Worm (Caenorhabditis elegans) whole organism, L1 larva: ENCODE measurements around the gene clec-160.

Experiments
- C16A3.4 ChIP-seq: fragments of 150-350 bp; optimal IDR thresholded peaks from 2 replicates; lab custom pipeline; 2014; ENCODE audit warnings: missing biosample characterization, missing genetic modification characterization
- alr-1 ChIP-seq: fragments of 200-800 bp; sonication (Bioruptor generic); optimal IDR thresholded peaks from 2 replicates; lab custom pipeline; 2018; ENCODE audit warnings: borderline replicate concordance, mild to moderate bottlenecking, missing genetic modification characterization, missing compliant biosample characterization
- aly-2 ChIP-seq: fragments of 150-350 bp; optimal IDR thresholded peaks from 2 replicates; lab custom pipeline; 2014; ENCODE audit warnings: missing biosample characterization, missing genetic modification characterization
- blmp-1 ChIP-seq: fragments of 150-350 bp; optimal IDR thresholded peaks from 2 replicates; lab custom pipeline; 2014; ENCODE audit warnings: missing biosample characterization, missing genetic modification characterization
- ceh-88 ChIP-seq: fragments of 200-800 bp; sonication (Bioruptor generic); IDR thresholded peaks from 2 replicates; pipeline ENCODE4 v1.3.6; 2022; ENCODE audit warnings: missing genetic modification characterization, missing compliant biosample characterization
- ceh-90 ChIP-seq: sonication (generic microtip); optimal IDR thresholded peaks from 2 replicates; lab custom pipeline; 2016; ENCODE audit warnings: missing genetic modification characterization, missing compliant biosample characterization
- ces-1 ChIP-seq: fragments of 150-350 bp; optimal IDR thresholded peaks from 2 replicates; lab custom pipeline; 2014; ENCODE audit warnings: missing biosample characterization, missing genetic modification reagents, missing genetic modification characterization
- dpl-1 ChIP-seq, 3 experiments: fragments of 150-350 bp in 2 of 3; sonication (generic microtip) in 1 of 3; optimal IDR thresholded peaks; 2 replicates each; lab custom pipeline; 2014 to 2017; ENCODE audit warnings: missing biosample characterization in 3 of 3, missing genetic modification characterization in 3 of 3, missing genetic modification reagents in 3 of 3
- dsc-1 ChIP-seq: sonication (generic microtip); optimal IDR thresholded peaks from 2 replicates; lab custom pipeline; 2016; ENCODE audit warnings: mild to moderate bottlenecking, missing genetic modification characterization, missing compliant biosample characterization
- efl-1 ChIP-seq, 4 experiments: fragments of 150-350 bp; optimal IDR thresholded peaks in 3 of 4; peaks in 1 of 4; 1 replicate in 1 of 4; 2 replicates in 3 of 4; lab custom pipeline; 2014; ENCODE audit warnings: missing biosample characterization in 2 of 4, missing genetic modification characterization in 2 of 4, missing genetic modification reagents in 2 of 4
- efl-3 ChIP-seq: fragments of 200-800 bp; sonication (Bioruptor generic); optimal IDR thresholded peaks from 2 replicates; lab custom pipeline; 2018; ENCODE audit warnings: mild to moderate bottlenecking, missing genetic modification characterization, missing compliant biosample characterization
- egl-13 ChIP-seq: sonication (generic microtip); optimal IDR thresholded peaks from 2 replicates; lab custom pipeline; 2016; ENCODE audit warnings: missing genotype, missing genetic modification reagents, missing genetic modification characterization, missing compliant biosample characterization
- ets-5 ChIP-seq: fragments of 200-800 bp; sonication (Bioruptor generic); IDR thresholded peaks from 2 replicates; pipeline ENCODE4 v1.3.6; 2022; ENCODE audit warnings: missing genetic modification characterization, missing compliant biosample characterization
- fkh-8 ChIP-seq: sonication (generic microtip); optimal IDR thresholded peaks from 2 replicates; lab custom pipeline; 2016; ENCODE audit warnings: mild to moderate bottlenecking, missing genetic modification characterization, missing compliant biosample characterization
- fos-1 ChIP-seq: fragments of 150-350 bp; optimal IDR thresholded peaks from 2 replicates; lab custom pipeline; 2014; ENCODE audit warnings: missing biosample characterization, missing genetic modification characterization
- hlh-4 ChIP-seq: sonication (generic microtip); optimal IDR thresholded peaks from 2 replicates; lab custom pipeline; 2016; ENCODE audit warnings: mild to moderate bottlenecking, missing genetic modification characterization, missing compliant biosample characterization
- irx-1 ChIP-seq: sonication (generic microtip); optimal IDR thresholded peaks from 2 replicates; lab custom pipeline; 2016; ENCODE audit warnings: missing genetic modification characterization, missing compliant biosample characterization
- lin-15B ChIP-seq: fragments of 150-350 bp; sonication (generic microtip); optimal IDR thresholded peaks from 3 replicates; lab custom pipeline; 2014; ENCODE audit warnings: missing biosample characterization, missing genetic modification characterization
- lin-35 ChIP-seq, 2 experiments: fragments of 150-350 bp; optimal IDR thresholded peaks; 2 replicates each; lab custom pipeline; 2014; ENCODE audit warnings: missing biosample characterization in 2 of 2, missing genetic modification characterization in 2 of 2, missing genetic modification reagents in 2 of 2
- lin-39 ChIP-seq: fragments of 150-350 bp; optimal IDR thresholded peaks from 2 replicates; lab custom pipeline; 2014; ENCODE audit warnings: missing biosample characterization, missing genetic modification reagents, missing genetic modification characterization
- lsy-2 ChIP-seq, 2 experiments: fragments of 150-350 bp; optimal IDR thresholded peaks; 2 replicates each; lab custom pipeline; 2014; ENCODE audit warnings: missing biosample characterization in 2 of 2, missing genetic modification characterization in 2 of 2
- mab-9 ChIP-seq: fragments of 200-800 bp; sonication (Bioruptor generic); IDR thresholded peaks from 2 replicates; pipeline ENCODE4 v1.3.6; 2022; ENCODE audit warnings: missing genetic modification reagents, missing genetic modification characterization, missing compliant biosample characterization
- mdl-1 ChIP-seq, 2 experiments: fragments of 150-350 bp; optimal IDR thresholded peaks; 2 replicates each; lab custom pipeline; 2014 to 2017; ENCODE audit warnings: missing biosample characterization in 2 of 2, missing genetic modification characterization in 2 of 2, inconsistent platforms in 1 of 2
- nhr-11 ChIP-seq: fragments of 150-350 bp; optimal IDR thresholded peaks from 2 replicates; lab custom pipeline; 2014; ENCODE audit warnings: missing biosample characterization, missing genetic modification characterization
- nhr-12 ChIP-seq: sonication (generic microtip); optimal IDR thresholded peaks from 2 replicates; lab custom pipeline; 2017; ENCODE audit warnings: missing biosample characterization, missing genetic modification characterization
- nhr-19 ChIP-seq: fragments of 200-800 bp; sonication (Bioruptor generic); conservative IDR thresholded peaks from 2 replicates; pipeline ENCODE4 v1.3.6; 2022; ENCODE audit warnings: missing genetic modification characterization, missing compliant biosample characterization
- nhr-237 ChIP-seq: fragments of 150-350 bp; optimal IDR thresholded peaks from 2 replicates; lab custom pipeline; 2014; ENCODE audit warnings: missing biosample characterization, missing genetic modification characterization
- nhr-28 ChIP-seq: fragments of 150-350 bp; optimal IDR thresholded peaks from 2 replicates; lab custom pipeline; 2014; ENCODE audit warnings: missing biosample characterization, missing genetic modification characterization
- nhr-47 ChIP-seq: sonication (generic microtip); optimal IDR thresholded peaks from 2 replicates; lab custom pipeline; 2016; ENCODE audit warnings: mild to moderate bottlenecking, missing genetic modification characterization, moderate library complexity, missing compliant biosample characterization
- nhr-71 ChIP-seq: sonication (generic microtip); optimal IDR thresholded peaks from 2 replicates; lab custom pipeline; 2016; ENCODE audit warnings: mild to moderate bottlenecking, missing genetic modification characterization, moderate library complexity, missing compliant biosample characterization
- nhr-77 ChIP-seq: fragments of 150-350 bp; optimal IDR thresholded peaks from 2 replicates; lab custom pipeline; 2014; ENCODE audit warnings: missing biosample characterization, missing genetic modification characterization
- nhr-85 ChIP-seq: sonication (generic microtip); peaks from one replicate; lab custom pipeline; 2016; ENCODE audit warnings: missing genetic modification characterization, inconsistent platforms, missing compliant biosample characterization
- nhr-90 ChIP-seq: sonication (generic microtip); optimal IDR thresholded peaks from 2 replicates; lab custom pipeline; 2016; ENCODE audit warnings: mild to moderate bottlenecking, missing genetic modification characterization, missing compliant biosample characterization; ENCODE audit not compliant: poor library complexity
- pax-3 ChIP-seq: fragments of 200-800 bp; sonication (Bioruptor generic); optimal IDR thresholded peaks from 2 replicates; lab custom pipeline; 2018; ENCODE audit warnings: mild to moderate bottlenecking, missing genetic modification characterization, moderate library complexity, missing compliant biosample characterization
- rnt-1 ChIP-seq: sonication (generic microtip); optimal IDR thresholded peaks from 2 replicates; lab custom pipeline; 2016; ENCODE audit warnings: mild to moderate bottlenecking, missing genetic modification characterization, moderate library complexity, missing compliant biosample characterization
- skn-1 ChIP-seq: fragments of 150-350 bp; optimal IDR thresholded peaks from 2 replicates; lab custom pipeline; 2014; ENCODE audit warnings: missing biosample characterization, missing genetic modification characterization
- snpc-4 ChIP-seq: fragments of 150-350 bp; optimal IDR thresholded peaks from 2 replicates; lab custom pipeline; 2014; ENCODE audit warnings: missing biosample characterization, missing genetic modification characterization
- snu-23 ChIP-seq: sonication (generic microtip); optimal IDR thresholded peaks from 2 replicates; lab custom pipeline; 2016; ENCODE audit warnings: missing genetic modification characterization, missing compliant biosample characterization
- sptf-1 ChIP-seq: fragments of 150-350 bp; optimal IDR thresholded peaks from 2 replicates; lab custom pipeline; 2014; ENCODE audit warnings: missing biosample characterization, missing genetic modification characterization
- unc-86 ChIP-seq: sonication (generic microtip); optimal IDR thresholded peaks from 2 replicates; lab custom pipeline; 2016; ENCODE audit warnings: missing genetic modification characterization, missing compliant biosample characterization
- zag-1 ChIP-seq: fragments of 150-350 bp; optimal IDR thresholded peaks from 2 replicates; lab custom pipeline; 2014; ENCODE audit warnings: missing biosample characterization, missing genetic modification characterization
- ztf-11 ChIP-seq, 2 experiments: sonication (generic microtip); optimal IDR thresholded peaks; 2 replicates each; lab custom pipeline; 2016 to 2017; ENCODE audit warnings: missing genetic modification characterization in 2 of 2, missing biosample characterization in 1 of 2, missing compliant biosample characterization in 1 of 2

clec-160 gene

DNA sequence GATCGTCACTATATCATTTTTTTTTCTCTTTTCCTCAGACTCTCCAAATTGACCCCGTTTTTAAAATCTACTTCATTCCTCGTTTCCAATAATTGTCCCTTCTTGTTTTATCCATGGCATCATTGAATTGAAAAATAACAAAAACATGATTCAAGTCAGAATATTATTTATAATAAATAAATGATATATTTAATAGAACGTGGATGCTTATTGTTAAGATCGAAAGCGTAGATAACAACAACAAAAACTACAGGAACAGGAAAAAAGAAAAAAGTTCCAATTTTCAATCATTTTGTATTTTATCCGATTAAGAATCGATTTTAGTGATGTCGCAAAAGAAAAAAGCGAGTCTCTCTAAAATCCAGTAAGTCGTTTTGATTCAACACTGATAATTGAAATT is 36.6 kb upstream of the clec-160 start, which contains the start of gene F10E9.2:
Gene F10E9.2 (plus strand): TSS at position 301 of the 400 bp plus-strand sequence.
- TF ChIP-seq nhr-12 (tag; lab: Kevin White, UChicago): no peak
- TF ChIP-seq nhr-19: no peak
- TF ChIP-seq lin-39 (tag; lab: Kevin White, UChicago): no peak
- TF ChIP-seq nhr-90 (tag; lab: Kevin White, UChicago): no peak
- no peak for TF ChIP-seq nhr-237 (tag; lab: Kevin White, UChicago)
- no peak for TF ChIP-seq nhr-28 (tag; lab: Kevin White, UChicago)
- no peak for TF ChIP-seq ztf-11 (tag; optimal IDR thresholded peaks at IDR 0.05; lab: Kevin White, UChicago)
- no peak for TF ChIP-seq zag-1
- no peak for TF ChIP-seq unc-86 (tag; lab: Kevin White, UChicago)
- no peak for TF ChIP-seq sptf-1 (tag; lab: Kevin White, UChicago)
- no peak for TF ChIP-seq lin-15B (tag; lab: Kevin White, UChicago)
- no peak for TF ChIP-seq mdl-1 (tag; optimal IDR thresholded peaks at IDR 0.05; lab: Kevin White, UChicago)
- no peak for TF ChIP-seq ces-1
- TF ChIP-seq, all 84 proteins: peak for 0

ce11 chrIII:8310239-8311057 is 34.7 kb upstream of the clec-160 start, which contains the start of gene F10E9.3:
F10E9.3 (plus strand) TSS chrIII:8311007.
- TF ChIP-seq nhr-85 (tag; lab: Kevin White, UChicago) (peak; percentile 78), rnt-1 (peak; percentile 27), aly-2 (tag; lab: Kevin White, UChicago) (no peak), snpc-4 (tag; lab: Kevin White, UChicago) (no peak), snu-23 (GFP tag; lab: Kevin White, UChicago) (peak; percentile 23), lsy-2 (tag; optimal IDR thresholded peaks at IDR 0.05; lab: Kevin White, UChicago) (peak; percentile 80 to 97), lin-35 (GFP tag; optimal IDR thresholded peaks at IDR 0.05; lab: Kevin White, UChicago) (peak; percentile 3 to 72), efl-1 (optimal IDR thresholded peaks at IDR 0.05; lab: Kevin White, UChicago) (peak; percentile 42 to 58), efl-1 (GFP tag; optimal IDR thresholded peaks at IDR 0.05 in 1 of 2; lab: Kevin White, UChicago) (peak; percentile 16 to 86), C16A3.4 (tag; lab: Kevin White, UChicago) (peak; percentile 3), dpl-1 (GFP tag; optimal IDR thresholded peaks at IDR 0.05; lab: Kevin White, UChicago) (peak in 2 of 3 experiments; percentile 36 to 55), skn-1 (tag; lab: Kevin White, UChicago) (peak; percentile 21), blmp-1 (tag; lab: Kevin White, UChicago) (peak; percentile 50), egl-13 (tag; lab: Kevin White, UChicago) (no peak)

DNA sequence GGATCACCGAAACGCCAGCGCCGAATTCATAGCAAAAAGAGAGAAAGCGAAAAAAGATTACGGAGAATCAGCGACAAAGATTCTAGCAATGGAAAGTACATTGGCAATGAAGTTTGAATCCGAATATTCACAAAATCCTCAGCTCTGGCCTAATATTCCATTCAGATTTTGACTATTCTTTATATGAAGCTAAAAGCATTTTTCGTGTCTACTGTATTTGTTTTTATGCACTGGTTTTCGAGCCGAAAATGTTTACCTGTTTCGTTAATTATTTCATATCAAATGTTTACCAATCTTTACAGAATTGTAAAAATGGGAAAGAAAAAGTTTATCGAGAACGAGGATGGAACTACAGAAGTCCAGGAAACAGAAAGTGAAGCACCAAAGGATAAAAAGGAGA is 32.5 kb upstream of the clec-160 start, which contains the start of gene F10E9.4:
Gene F10E9.4 (plus strand): TSS at position 301 of the 400 bp plus-strand sequence.
- no peak for TF ChIP-seq efl-3
- no peak for TF ChIP-seq nhr-47 (tag; lab: Kevin White, UChicago)
- no peak for TF ChIP-seq fos-1 (tag; lab: Kevin White, UChicago)
- no peak for TF ChIP-seq dsc-1
- TF ChIP-seq lin-15B (tag; lab: Kevin White, UChicago): no peak
- no peak for TF ChIP-seq ceh-90 (tag; lab: Kevin White, UChicago)
- no peak for TF ChIP-seq nhr-77 (tag; lab: Kevin White, UChicago)
- TF ChIP-seq hlh-4 (tag; lab: Kevin White, UChicago): no peak
- TF ChIP-seq ceh-88 (GFP tag; lab: Robert Waterston, UW): no peak
- no peak for TF ChIP-seq fkh-8 (tag; lab: Kevin White, UChicago)
- TF ChIP-seq nhr-19: no peak
- TF ChIP-seq mab-9 (GFP tag; lab: Robert Waterston, UW): no peak
- TF ChIP-seq nhr-11: no peak
- TF ChIP-seq lsy-2 (tag; optimal IDR thresholded peaks at IDR 0.05; lab: Kevin White, UChicago): no peak
- TF ChIP-seq irx-1: no peak
- no peak for TF ChIP-seq pax-3 (tag; lab: Kevin White, UChicago)
- TF ChIP-seq ets-5 (GFP tag; lab: Robert Waterston, UW): no peak
- no peak for TF ChIP-seq alr-1 (tag; lab: Kevin White, UChicago)
- TF ChIP-seq nhr-71 (tag; lab: Kevin White, UChicago): no peak
- TF ChIP-seq, all 84 proteins: peak for 0
